Worm (Caenorhabditis elegans): ENCODE measurements around the gene srh-41.

The srh-41 gene

ce11 chrII:14256779-14257178 lies 30.4 kb downstream of the srh-41 start, which contains the start of gene Y54G11A.19:
Y54G11A.19 (minus strand) TSS chrII:14256879.
- TF ChIP-seq snpc-4 (tag; optimal IDR thresholded peaks at IDR 0.05) (no peak), C34F6.9 (tag; optimal IDR thresholded peaks at IDR 0.05) (no peak), nhr-10 (tag; optimal IDR thresholded peaks at IDR 0.05) (no peak), lin-39 (tag; optimal IDR thresholded peaks at IDR 0.05) (no peak), dmd-4 (tag; optimal IDR thresholded peaks at IDR 0.05) (no peak), unc-55 (GFP tag; optimal IDR thresholded peaks at IDR 0.05) (no peak), ZK546.5 (tag; optimal IDR thresholded peaks at IDR 0.05) (no peak), nhr-11 (tag; optimal IDR thresholded peaks at IDR 0.05) (no peak), lsy-2 (tag; optimal IDR thresholded peaks at IDR 0.05) (no peak), ama-1 (optimal IDR thresholded peaks at IDR 0.05) (no peak), blmp-1 (tag; optimal IDR thresholded peaks at IDR 0.05; ENCODE audit: insufficient read depth) (no peak)

ce11 chrII:14255850-14256249 lies 31.3 kb downstream of the srh-41 start:
- TF ChIP-seq aly-2 (tag; optimal IDR thresholded peaks at IDR 0.05) = no peak
- TF ChIP-seq ceh-82 (tag; optimal IDR thresholded peaks at IDR 0.05) = no peak
- TF ChIP-seq nhr-25 (tag; optimal IDR thresholded peaks at IDR 0.05) = no peak
- no peak for TF ChIP-seq ztf-11 (tag; optimal IDR thresholded peaks at IDR 0.05)
- TF ChIP-seq peb-1 (tag; optimal IDR thresholded peaks at IDR 0.05) = no peak
- no peak for TF ChIP-seq nhr-77 (tag; optimal IDR thresholded peaks at IDR 0.05)
- no peak for TF ChIP-seq lin-11 (tag; optimal IDR thresholded peaks at IDR 0.05)
- TF ChIP-seq nhr-11 (tag; optimal IDR thresholded peaks at IDR 0.05) = no peak
- no peak for TF ChIP-seq blmp-1 (tag; optimal IDR thresholded peaks at IDR 0.05; ENCODE audit: insufficient read depth)
- no peak for TF ChIP-seq egl-27 (tag; optimal IDR thresholded peaks at IDR 0.05)
- TF ChIP-seq sem-4 (tag; optimal IDR thresholded peaks at IDR 0.05) = no peak
- TF ChIP-seq elt-3 (tag; optimal IDR thresholded peaks at IDR 0.05) = no peak
- no peak for TF ChIP-seq unc-39 (tag; optimal IDR thresholded peaks at IDR 0.05)
- no peak for TF ChIP-seq R02D3.7 (tag; optimal IDR thresholded peaks at IDR 0.05)
- no peak for TF ChIP-seq lsy-2 (tag; optimal IDR thresholded peaks at IDR 0.05)

ce11 chrII:14252057-14252456 lies 35.1 kb downstream of the srh-41 start, which contains the start of gene Y54G11A.2:
Y54G11A.2 (plus strand) TSS chrII:14252357.
- TF ChIP-seq unc-55 (GFP tag; optimal IDR thresholded peaks at IDR 0.05) (no peak), C34F6.9 (tag; optimal IDR thresholded peaks at IDR 0.05) (no peak), Y55F3AM.14 (GFP tag; optimal IDR thresholded peaks at IDR 0.05) (no peak)

ce11 chrII:14251400-14251940 lies 35.7 kb downstream of the srh-41 start:
- no peak for TF ChIP-seq nhr-11 (tag; optimal IDR thresholded peaks at IDR 0.05)
- peak; percentile 64 for TF ChIP-seq nhr-10 (tag; optimal IDR thresholded peaks at IDR 0.05)
- TF ChIP-seq egl-27 (tag; optimal IDR thresholded peaks at IDR 0.05) = peak; percentile 18
- TF ChIP-seq lsy-2 (tag; optimal IDR thresholded peaks at IDR 0.05) = peak; percentile 85
- no peak for TF ChIP-seq lin-11 (tag; optimal IDR thresholded peaks at IDR 0.05)
- TF ChIP-seq sma-9 (GFP tag; optimal IDR thresholded peaks at IDR 0.05) = peak; percentile 93
- TF ChIP-seq sma-9 (tag; optimal IDR thresholded peaks at IDR 0.05) = no peak
- no peak for TF ChIP-seq ztf-11 (tag; optimal IDR thresholded peaks at IDR 0.05)
- TF ChIP-seq skn-1 (tag; optimal IDR thresholded peaks at IDR 0.05) = no peak
- no peak for TF ChIP-seq R02D3.7 (tag; optimal IDR thresholded peaks at IDR 0.05)
- TF ChIP-seq F13H6.1 (tag; optimal IDR thresholded peaks at IDR 0.05) = peak; percentile 92
- peak; percentile 20 for TF ChIP-seq dmd-4 (tag; optimal IDR thresholded peaks at IDR 0.05)
- TF ChIP-seq C34F6.9 (tag; optimal IDR thresholded peaks at IDR 0.05) = peak; percentile 91
- TF ChIP-seq ztf-4 (tag; optimal IDR thresholded peaks at IDR 0.05) = peak; percentile 86
- TF ChIP-seq nhr-12 (tag; optimal IDR thresholded peaks at IDR 0.05) = no peak
- peak; percentile 93 for TF ChIP-seq sma-3 (GFP tag; optimal IDR thresholded peaks at IDR 0.05)
- peak; percentile 93 for TF ChIP-seq Y55F3AM.14 (GFP tag; optimal IDR thresholded peaks at IDR 0.05)
- TF ChIP-seq snpc-4 (tag; optimal IDR thresholded peaks at IDR 0.05) = peak; percentile 35
- peak; percentile 95 for TF ChIP-seq crh-2 (tag; optimal IDR thresholded peaks at IDR 0.05)
- TF ChIP-seq nhr-237 (tag; optimal IDR thresholded peaks at IDR 0.05) = no peak
- no peak for TF ChIP-seq alr-1 (tag; optimal IDR thresholded peaks at IDR 0.05)
- TF ChIP-seq unc-55 (GFP tag; optimal IDR thresholded peaks at IDR 0.05) = peak; percentile 69
- no peak for TF ChIP-seq nhr-23 (tag; optimal IDR thresholded peaks at IDR 0.05)
- TF ChIP-seq zag-1 (tag; optimal IDR thresholded peaks at IDR 0.05) = peak; percentile 4
- TF ChIP-seq nhr-25 (tag; optimal IDR thresholded peaks at IDR 0.05) = peak; percentile 95
- no peak for TF ChIP-seq mbf-1 (tag; optimal IDR thresholded peaks at IDR 0.05)
- peak; percentile 85 for TF ChIP-seq nhr-6 (tag; optimal IDR thresholded peaks at IDR 0.05)
- TF ChIP-seq lin-13 (GFP tag; optimal IDR thresholded peaks at IDR 0.05) = peak; percentile 90
- TF ChIP-seq elt-3 (tag; optimal IDR thresholded peaks at IDR 0.05) = no peak
- TF ChIP-seq ZK546.5 (tag; optimal IDR thresholded peaks at IDR 0.05) = peak; percentile 57
- TF ChIP-seq aly-2 (tag; optimal IDR thresholded peaks at IDR 0.05) = no peak
- peak; percentile 53 for TF ChIP-seq nhr-77 (tag; optimal IDR thresholded peaks at IDR 0.05)
- TF ChIP-seq blmp-1 (tag; optimal IDR thresholded peaks at IDR 0.05; ENCODE audit: insufficient read depth) = peak; percentile 86
- peak; percentile 42 for TF ChIP-seq ceh-16 (tag; optimal IDR thresholded peaks at IDR 0.05)
- no peak for TF ChIP-seq peb-1 (tag; optimal IDR thresholded peaks at IDR 0.05)
- TF ChIP-seq mdl-1 (tag; optimal IDR thresholded peaks at IDR 0.05) = peak; percentile 51 to 81
- TF ChIP-seq nhr-21 (tag; optimal IDR thresholded peaks at IDR 0.05) = peak; percentile 87
- peak; percentile 97 for TF ChIP-seq gmeb-1 (tag; optimal IDR thresholded peaks at IDR 0.05)
- TF ChIP-seq unc-62 (GFP tag; optimal IDR thresholded peaks at IDR 0.05) = no peak
- no peak for TF ChIP-seq unc-39 (tag; optimal IDR thresholded peaks at IDR 0.05)
